Worm (Caenorhabditis elegans) whole organism, mixed stage, embryonic: ENCODE measurements around the gene clec-167.

Source experiments
- ces-1 ChIP-seq: fragments of 150-350 bp; optimal IDR thresholded peaks from 2 replicates; lab custom pipeline; 2014; ENCODE audit warnings: missing biosample characterization, missing genetic modification reagents, missing genetic modification characterization
- elt-3 ChIP-seq: fragments of 150-350 bp; optimal IDR thresholded peaks from 2 replicates; lab custom pipeline; 2014; ENCODE audit warnings: missing biosample characterization, missing genetic modification characterization
- lin-13 ChIP-seq: fragments of 150-350 bp; optimal IDR thresholded peaks from 2 replicates; lab custom pipeline; 2014; ENCODE audit warnings: missing biosample characterization, missing genetic modification characterization
- mab-5 ChIP-seq: fragments of 150-350 bp; optimal IDR thresholded peaks from 2 replicates; lab custom pipeline; 2014; ENCODE audit warnings: missing biosample characterization, missing genetic modification characterization
- nhr-12 ChIP-seq: fragments of 150-350 bp; optimal IDR thresholded peaks from 2 replicates; lab custom pipeline; 2014; ENCODE audit warnings: missing biosample characterization, missing genetic modification characterization
- nhr-237 ChIP-seq: fragments of 150-350 bp; optimal IDR thresholded peaks from 2 replicates; lab custom pipeline; 2014; ENCODE audit warnings: missing biosample characterization, missing genetic modification characterization
- snpc-4 ChIP-seq: fragments of 150-350 bp; optimal IDR thresholded peaks from 2 replicates; lab custom pipeline; 2014; ENCODE audit warnings: missing biosample characterization, missing genetic modification characterization
- tbx-8 ChIP-seq: fragments of 200-800 bp; sonication (Bioruptor generic); optimal IDR thresholded peaks from 2 replicates; lab custom pipeline; 2018; ENCODE audit warnings: mild to moderate bottlenecking, missing genetic modification characterization, moderate library complexity, missing compliant biosample characterization
- unc-39 ChIP-seq: fragments of 150-350 bp; optimal IDR thresholded peaks from 2 replicates; lab custom pipeline; 2014; ENCODE audit warnings: missing biosample characterization, missing genetic modification characterization
- unc-62 ChIP-seq: fragments of 150-350 bp; optimal IDR thresholded peaks from 2 replicates; lab custom pipeline; 2014; ENCODE audit warnings: missing biosample characterization, missing genetic modification reagents, missing genetic modification characterization
- ztf-11 ChIP-seq: fragments of 150-350 bp; optimal IDR thresholded peaks from 2 replicates; lab custom pipeline; 2014; ENCODE audit warnings: missing biosample characterization, missing genetic modification characterization

- TF ChIP-seq lin-13 (no peak), elt-3 (tag; lab: Kevin White, UChicago) (no peak), unc-62 (GFP tag; lab: Kevin White, UChicago) (no peak), unc-39 (tag; lab: Kevin White, UChicago) (no peak), nhr-12 (tag; lab: Kevin White, UChicago) (no peak), snpc-4 (no peak), ztf-11 (tag; lab: Kevin White, UChicago) (no peak), nhr-237 (no peak), ces-1 (GFP tag; lab: Kevin White, UChicago) (no peak), tbx-8 (GFP tag; lab: Kevin White, UChicago) (no peak), mab-5 (no peak)
Measured at ce11 chrIV:1231589-1231988, 23.9 kb downstream of the clec-167 start, which contains the start of gene W09G12.6.
